Fruit fly (Drosophila melanogaster): ENCODE results near the gene CG5953.

DNA sequence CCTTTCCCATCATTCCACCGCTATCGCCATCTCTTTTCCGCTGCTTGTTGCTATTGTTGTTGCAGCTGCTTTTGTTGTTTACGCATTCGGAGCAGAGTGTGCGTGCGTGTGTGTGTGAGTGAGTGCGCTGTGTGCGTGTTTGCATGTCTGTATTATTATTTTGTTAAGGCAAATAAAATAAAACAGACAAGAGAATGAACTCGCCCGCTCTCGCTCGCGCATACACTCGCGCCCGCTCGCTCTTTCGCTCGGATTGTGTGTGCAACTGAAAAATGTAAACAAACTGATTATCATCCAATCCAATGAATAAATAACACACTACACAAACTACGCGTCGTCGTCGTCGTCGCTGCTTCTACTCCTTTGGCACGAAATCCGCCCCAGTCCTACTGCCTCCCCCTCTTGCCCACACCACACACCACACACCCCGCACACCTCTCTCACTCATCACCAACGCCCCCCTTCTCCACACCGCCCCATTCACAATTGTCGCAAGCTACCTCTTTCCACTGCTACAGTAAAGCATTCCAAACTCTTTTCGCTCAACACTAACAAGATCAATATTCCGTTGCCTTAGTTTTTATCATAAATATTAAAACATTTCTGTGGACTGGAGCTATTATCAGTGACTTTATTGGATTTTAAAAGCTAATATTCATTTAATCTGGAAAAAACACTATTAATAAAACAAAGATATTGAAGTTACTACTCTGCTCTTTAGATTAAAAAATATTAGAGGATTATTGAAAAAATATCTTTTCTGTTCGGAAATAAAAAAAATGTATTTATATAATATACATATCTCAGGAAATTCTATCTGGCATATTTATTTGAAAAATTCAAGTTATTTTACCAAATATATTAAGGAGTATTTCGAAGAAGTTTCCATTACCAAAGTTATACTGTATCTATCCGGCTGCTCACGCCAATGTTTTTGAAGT, 11.1 kb downstream of the CG5953 start:
- TF ChIP-seq Myc (optimal IDR thresholded peaks at IDR 0.05) (no peak), psq (optimal IDR thresholded peaks at IDR 0.05) (no peak), h (optimal IDR thresholded peaks at IDR 0.05) (no peak), ttk (optimal IDR thresholded peaks at IDR 0.05) (no peak), insv (optimal IDR thresholded peaks at IDR 0.05) (no peak)

All from Kc167 (cell line).